Worm (Caenorhabditis elegans) whole organism, L4 larva: ENCODE data around the gene unc-96.

ENCODE experiments used
- D1046.2 ChIP-seq: fragments of 200-800 bp; sonication (Bioruptor generic); IDR thresholded peaks from 2 replicates; pipeline ENCODE4 v1.3.6; 2022; ENCODE audit warnings: missing genetic modification characterization, missing compliant biosample characterization
- F10B5.3 ChIP-seq: sonication (generic microtip); optimal IDR thresholded peaks from 2 replicates; lab custom pipeline; 2016; ENCODE audit warnings: mild to moderate bottlenecking, missing genetic modification characterization, missing compliant biosample characterization
- F37D6.2 ChIP-seq: sonication (generic microtip); optimal IDR thresholded peaks from 2 replicates; lab custom pipeline; 2016; ENCODE audit warnings: mild to moderate bottlenecking, missing genetic modification characterization, missing compliant biosample characterization
- F49E8.2 ChIP-seq: sonication (generic microtip); optimal IDR thresholded peaks from 2 replicates; lab custom pipeline; 2016; ENCODE audit warnings: missing compliant biosample characterization, mild to moderate bottlenecking, missing genetic modification characterization, borderline replicate concordance
- Y105C5A.15 ChIP-seq: fragments of 200-800 bp; sonication (Bioruptor generic); IDR thresholded peaks from 2 replicates; pipeline ENCODE4 v1.3.6; 2022; ENCODE audit warnings: missing genetic modification characterization, missing compliant biosample characterization
- Y48G9A.11 ChIP-seq: fragments of 200-800 bp; sonication (Bioruptor generic); IDR thresholded peaks from 2 replicates; pipeline ENCODE4 v1.3.6; 2022; ENCODE audit warnings: missing genetic modification reagents, missing genetic modification characterization, missing compliant biosample characterization
- aha-1 ChIP-seq: fragments of 150-350 bp; peaks from one replicate; lab custom pipeline; 2014; ENCODE audit warnings: missing biosample characterization, missing genetic modification characterization
- attf-4 ChIP-seq: sonication (generic microtip); optimal IDR thresholded peaks from 3 replicates; lab custom pipeline; 2017; ENCODE audit warnings: missing biosample characterization, missing genetic modification characterization
- ceh-20 ChIP-seq: fragments of 200-800 bp; sonication (Bioruptor generic); IDR thresholded peaks from 2 replicates; pipeline ENCODE4 v1.3.6; 2022; ENCODE audit warnings: missing genetic modification reagents, missing genetic modification characterization, missing compliant biosample characterization
- ceh-28 ChIP-seq: fragments of 150-350 bp; optimal IDR thresholded peaks from 2 replicates; lab custom pipeline; 2014; ENCODE audit warnings: missing biosample characterization, missing genetic modification reagents, missing genetic modification characterization
- ceh-44 ChIP-seq: fragments of 200-800 bp; sonication (Bioruptor generic); IDR thresholded peaks from 2 replicates; pipeline ENCODE4 v1.3.6; 2022; ENCODE audit warnings: missing genetic modification reagents, missing genetic modification characterization, missing compliant biosample characterization
- ceh-82 ChIP-seq: sonication (generic microtip); optimal IDR thresholded peaks from 2 replicates; lab custom pipeline; 2017; ENCODE audit warnings: missing biosample characterization, missing genetic modification characterization
- cey-2 ChIP-seq: sonication (generic microtip); optimal IDR thresholded peaks from 3 replicates; lab custom pipeline; 2017; ENCODE audit warnings: missing genetic modification characterization, mild to moderate bottlenecking, missing compliant biosample characterization, antibody characterized with exemption, borderline replicate concordance; ENCODE audit not compliant: insufficient read depth
- ctbp-1 ChIP-seq: fragments of 200-800 bp; sonication (Bioruptor generic); IDR thresholded peaks from 2 replicates; pipeline ENCODE4 v1.3.6; 2022; ENCODE audit warnings: missing genetic modification reagents, missing genetic modification characterization, missing compliant biosample characterization
- daf-12 ChIP-seq: fragments of 150-350 bp; optimal IDR thresholded peaks from 2 replicates; lab custom pipeline; 2014; ENCODE audit warnings: missing biosample characterization, missing genetic modification reagents, missing genetic modification characterization
- dmd-6 ChIP-seq: fragments of 200-800 bp; sonication (Bioruptor generic); IDR thresholded peaks from 2 replicates; pipeline ENCODE4 v1.3.6; 2022; ENCODE audit warnings: missing genetic modification reagents, missing genetic modification characterization, missing compliant biosample characterization
- dmd-9 ChIP-seq: fragments of 200-800 bp; sonication (Bioruptor generic); IDR thresholded peaks from 2 replicates; pipeline ENCODE4 v1.3.6; 2022; ENCODE audit warnings: missing genetic modification reagents, missing genetic modification characterization, missing compliant biosample characterization
- egl-43 ChIP-seq: fragments of 200-800 bp; sonication (Bioruptor generic); IDR thresholded peaks from 2 replicates; pipeline ENCODE4 v1.3.6; 2022; ENCODE audit warnings: missing genetic modification reagents, missing genetic modification characterization, missing compliant biosample characterization
- fkh-10 ChIP-seq: fragments of 150-350 bp; optimal IDR thresholded peaks from 2 replicates; lab custom pipeline; 2014; ENCODE audit warnings: missing biosample characterization, missing genetic modification reagents, missing genetic modification characterization
- hif-1 ChIP-seq, 2 experiments: sonication (generic microtip); optimal IDR thresholded peaks; 2 replicates each; lab custom pipeline; 2016 to 2017; ENCODE audit warnings: missing compliant biosample characterization in 2 of 2, missing genetic modification characterization in 2 of 2, missing genetic modification reagents in 2 of 2, missing genotype in 2 of 2, mild to moderate bottlenecking in 1 of 2
- hlh-11 ChIP-seq: fragments of 200-800 bp; sonication (Bioruptor generic); optimal IDR thresholded peaks from 2 replicates; lab custom pipeline; 2018; ENCODE audit warnings: mild to moderate bottlenecking, missing genetic modification characterization, missing compliant biosample characterization
- hlh-30 ChIP-seq: sonication (generic microtip); optimal IDR thresholded peaks from 2 replicates; lab custom pipeline; 2017; ENCODE audit warnings: antibody characterized with exemption, mild to moderate bottlenecking, missing genetic modification characterization, missing compliant biosample characterization; ENCODE audit not compliant: insufficient read depth
- hmg-1.1 ChIP-seq: fragments of 200-800 bp; sonication (Bioruptor generic); IDR thresholded peaks from 2 replicates; pipeline ENCODE4 v1.3.6; 2022; ENCODE audit warnings: missing genetic modification reagents, missing genetic modification characterization, missing compliant biosample characterization
- jun-1 ChIP-seq: fragments of 150-350 bp; optimal IDR thresholded peaks from 2 replicates; lab custom pipeline; 2014; ENCODE audit warnings: missing biosample characterization, missing genetic modification reagents, missing genetic modification characterization
- lim-7 ChIP-seq: fragments of 200-800 bp; sonication (Bioruptor generic); IDR thresholded peaks from 2 replicates; pipeline ENCODE4 v1.3.6; 2022; ENCODE audit warnings: missing genetic modification characterization, missing compliant biosample characterization
- lin-39 ChIP-seq: fragments of 150-350 bp; optimal IDR thresholded peaks from 2 replicates; lab custom pipeline; 2014; ENCODE audit warnings: missing biosample characterization, missing genetic modification reagents, missing genetic modification characterization
- lir-3 ChIP-seq: sonication (generic microtip); optimal IDR thresholded peaks from 2 replicates; lab custom pipeline; 2016; ENCODE audit warnings: mild to moderate bottlenecking, missing genetic modification characterization, missing compliant biosample characterization
- lsy-2 ChIP-seq, 2 experiments: fragments of 150-350 bp in 1 of 2; sonication (generic microtip) in 1 of 2; optimal IDR thresholded peaks; 2 replicates each; lab custom pipeline; 2014 to 2017; ENCODE audit warnings: missing biosample characterization in 2 of 2, missing genetic modification characterization in 2 of 2
- mdl-1 ChIP-seq, 2 experiments: fragments of 150-350 bp in 1 of 2; sonication (generic microtip) in 1 of 2; optimal IDR thresholded peaks; 2 replicates each; lab custom pipeline; 2014 to 2017; ENCODE audit warnings: missing biosample characterization in 2 of 2, missing genetic modification characterization in 2 of 2
- mep-1 ChIP-seq: fragments of 150-350 bp; sonication (generic microtip); optimal IDR thresholded peaks from 3 replicates; lab custom pipeline; 2014; ENCODE audit warnings: missing biosample characterization, missing genetic modification characterization
- nhr-10 ChIP-seq: fragments of 150-350 bp; optimal IDR thresholded peaks from 2 replicates; lab custom pipeline; 2014; ENCODE audit warnings: missing biosample characterization, missing genetic modification characterization
- nhr-102 ChIP-seq: sonication (generic microtip); optimal IDR thresholded peaks from 2 replicates; lab custom pipeline; 2016; ENCODE audit warnings: mild to moderate bottlenecking, missing genetic modification characterization, moderate library complexity, missing compliant biosample characterization
- nhr-25 ChIP-seq: sonication (generic microtip); optimal IDR thresholded peaks from 2 replicates; lab custom pipeline; 2017; ENCODE audit warnings: missing genetic modification characterization, mild to moderate bottlenecking, missing compliant biosample characterization, antibody characterized with exemption, moderate library complexity, borderline replicate concordance; ENCODE audit not compliant: insufficient read depth
- nhr-28 ChIP-seq: fragments of 150-350 bp; optimal IDR thresholded peaks from 2 replicates; lab custom pipeline; 2014; ENCODE audit warnings: missing biosample characterization, missing genetic modification characterization
- nhr-41 ChIP-seq: fragments of 200-800 bp; sonication (Bioruptor generic); IDR thresholded peaks from 2 replicates; pipeline ENCODE4 v1.3.6; 2022; ENCODE audit warnings: missing genetic modification reagents, missing genetic modification characterization, missing compliant biosample characterization
- nhr-76 ChIP-seq: fragments of 150-350 bp; optimal IDR thresholded peaks from 2 replicates; lab custom pipeline; 2014; ENCODE audit warnings: missing biosample characterization, missing genetic modification characterization
- pqm-1 ChIP-seq: sonication (generic microtip); optimal IDR thresholded peaks from 2 replicates; lab custom pipeline; 2017; ENCODE audit warnings: missing biosample characterization, missing genetic modification characterization
- rbr-2 ChIP-seq: sonication (generic microtip); optimal IDR thresholded peaks from 2 replicates; lab custom pipeline; 2016; ENCODE audit warnings: missing genotype, missing genetic modification characterization, missing compliant biosample characterization
- sdz-12 ChIP-seq: fragments of 200-800 bp; sonication (Bioruptor generic); optimal IDR thresholded peaks from 2 replicates; lab custom pipeline; 2018; ENCODE audit warnings: mild to moderate bottlenecking, missing genetic modification characterization, missing compliant biosample characterization
- set-16 ChIP-seq: fragments of 200-800 bp; sonication (Bioruptor generic); IDR thresholded peaks from 2 replicates; pipeline ENCODE4 v1.3.6; 2022; ENCODE audit warnings: missing genetic modification reagents, missing genetic modification characterization, missing compliant biosample characterization
- spr-3 ChIP-seq: fragments of 200-800 bp; sonication (Bioruptor generic); optimal IDR thresholded peaks from 2 replicates; lab custom pipeline; 2018; ENCODE audit warnings: mild to moderate bottlenecking, missing genetic modification characterization, missing compliant biosample characterization
- tra-1 ChIP-seq: fragments of 200-800 bp; sonication (Bioruptor generic); IDR thresholded peaks from 2 replicates; pipeline ENCODE4 v1.3.6; 2022; ENCODE audit warnings: missing genetic modification reagents, missing genetic modification characterization, missing compliant biosample characterization
- unc-39 ChIP-seq: sonication (generic microtip); optimal IDR thresholded peaks from 2 replicates; lab custom pipeline; 2017; ENCODE audit warnings: missing biosample characterization, missing genetic modification characterization
- unc-62 ChIP-seq, 3 experiments: fragments of 150-350 bp in 1 of 3; sonication (generic microtip); optimal IDR thresholded peaks in 2 of 3; peaks in 1 of 3; 1 replicate in 1 of 3; 2 replicates in 2 of 3; lab custom pipeline; 2014 to 2017; ENCODE audit warnings: missing biosample characterization in 3 of 3, missing genetic modification characterization in 3 of 3, missing genetic modification reagents in 3 of 3, missing genotype in 1 of 3
- vab-7 ChIP-seq: fragments of 200-800 bp; sonication (Bioruptor generic); IDR thresholded peaks from 2 replicates; pipeline ENCODE4 v1.3.6; 2022; ENCODE audit warnings: missing genetic modification reagents, missing genetic modification characterization, missing compliant biosample characterization
- zag-1 ChIP-seq: fragments of 150-350 bp; optimal IDR thresholded peaks from 2 replicates; lab custom pipeline; 2014; ENCODE audit warnings: missing biosample characterization, missing genetic modification characterization
- zip-2 ChIP-seq: fragments of 150-350 bp; optimal IDR thresholded peaks from 2 replicates; lab custom pipeline; 2014; ENCODE audit warnings: missing biosample characterization, missing genetic modification characterization
- ztf-7 ChIP-seq: fragments of 150-350 bp; optimal IDR thresholded peaks from 2 replicates; lab custom pipeline; 2014; ENCODE audit warnings: missing biosample characterization, missing genetic modification characterization

The unc-96 gene

DNA sequence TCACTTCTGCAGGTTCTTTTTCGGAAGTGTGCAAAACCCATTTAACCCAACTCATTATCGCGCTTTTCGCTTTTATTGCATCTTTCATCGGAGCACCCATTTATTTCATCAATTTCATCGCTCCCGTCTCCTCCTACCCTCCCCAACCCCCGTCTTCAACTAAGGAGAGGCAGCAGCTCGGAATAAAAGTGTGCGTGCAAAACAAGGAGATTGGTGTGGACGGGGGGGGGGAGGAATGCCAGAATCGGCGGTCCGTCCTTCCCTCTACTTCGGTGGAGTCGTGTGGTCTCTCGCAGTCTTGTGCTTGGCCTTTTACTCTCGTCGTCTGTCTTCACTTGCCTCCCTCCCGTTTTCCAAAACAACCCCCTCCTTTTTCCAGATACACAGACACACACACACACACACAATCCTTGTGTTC lies 19.7 kb downstream of the unc-96 start:
- TF ChIP-seq rbr-2 (peak; percentile 69), hmg-1.1 (GFP tag; lab: Robert Waterston, UW) (peak; percentile 81), hif-1 (tag; optimal IDR thresholded peaks at IDR 0.05; lab: Kevin White, UChicago) (peak in 1 of 2 experiments; percentile 88), sdz-12 (GFP tag; lab: Kevin White, UChicago) (no peak), spr-3 (GFP tag; lab: Kevin White, UChicago) (no peak), set-16 (GFP tag; lab: Robert Waterston, UW) (peak; percentile 82), ztf-7 (tag; lab: Kevin White, UChicago) (no peak), dmd-6 (GFP tag; lab: Robert Waterston, UW) (peak; percentile 25; the same call in 1 of the 2 replicates), vab-7 (GFP tag; lab: Robert Waterston, UW) (peak; percentile 17; the same call in 1 of the 2 replicates), hlh-11 (tag; lab: Kevin White, UChicago) (peak; percentile 2), ctbp-1 (GFP tag; lab: Robert Waterston, UW) (0 out of 2 replicates have a peak, but pooled peaks have one; percentile 52), Y48G9A.11 (GFP tag; lab: Robert Waterston, UW) (no peak), D1046.2 (GFP tag; lab: Robert Waterston, UW) (no peak), hlh-30 (tag; lab: Kevin White, UChicago) (peak; percentile 79), F37D6.2 (tag; lab: Kevin White, UChicago) (peak; percentile 36), aha-1 (tag; lab: Kevin White, UChicago) (peak; percentile 88), mep-1 (tag; lab: Kevin White, UChicago) (peak; percentile 55), ceh-20 (0 out of 2 replicates have a peak, but pooled peaks have one; percentile 63), zag-1 (tag; lab: Kevin White, UChicago) (no peak), daf-12 (tag; lab: Kevin White, UChicago) (no peak), ceh-44 (GFP tag; lab: Robert Waterston, UW) (0 out of 2 replicates have a peak, but pooled peaks have one; percentile 4), mdl-1 (tag; optimal IDR thresholded peaks at IDR 0.05; lab: Kevin White, UChicago) (peak in 1 of 2 experiments; percentile 42), fkh-10 (peak; percentile 84), egl-43 (GFP tag; lab: Robert Waterston, UW) (peak; percentile 68), lsy-2 (tag; optimal IDR thresholded peaks at IDR 0.05; lab: Kevin White, UChicago) (peak in 1 of 2 experiments; percentile 32), nhr-25 (tag; lab: Kevin White, UChicago) (no peak)
- TF ChIP-seq, all 104 proteins: peak for 18

- TF ChIP-seq hlh-11 (tag; lab: Kevin White, UChicago) (peak; percentile 44), nhr-28 (tag; lab: Kevin White, UChicago) (peak; percentile 90), nhr-76 (tag; lab: Kevin White, UChicago) (no peak), jun-1 (tag; lab: Kevin White, UChicago) (no peak), nhr-41 (GFP tag; lab: Robert Waterston, UW) (no peak), tra-1 (GFP tag; lab: Robert Waterston, UW) (no peak), dmd-9 (no peak), hif-1 (tag; optimal IDR thresholded peaks at IDR 0.05; lab: Kevin White, UChicago) (no peak), zip-2 (tag; lab: Kevin White, UChicago) (no peak), Y105C5A.15 (GFP tag; lab: Robert Waterston, UW) (no peak), F10B5.3 (tag; lab: Kevin White, UChicago) (no peak), Y48G9A.11 (GFP tag; lab: Robert Waterston, UW) (no peak), nhr-102 (peak; percentile 28), cey-2 (no peak), pqm-1 (peak; percentile 5), lin-39 (tag; lab: Kevin White, UChicago) (no peak), nhr-10 (tag; lab: Kevin White, UChicago) (no peak), F49E8.2 (tag; lab: Kevin White, UChicago) (no peak), D1046.2 (GFP tag; lab: Robert Waterston, UW) (no peak), ceh-28 (tag; lab: Kevin White, UChicago) (no peak), mep-1 (tag; lab: Kevin White, UChicago) (peak; percentile 1), lim-7 (no peak), mdl-1 (tag; optimal IDR thresholded peaks at IDR 0.05; lab: Kevin White, UChicago) (peak in 1 of 2 experiments; percentile 35), daf-12 (tag; lab: Kevin White, UChicago) (no peak), attf-4 (tag; lab: Kevin White, UChicago) (no peak), unc-62 (GFP tag; optimal IDR thresholded peaks at IDR 0.05 in 1 of 2; lab: Kevin White, UChicago) (peak in 1 of 2 experiments; percentile 94), unc-62 (tag; optimal IDR thresholded peaks at IDR 0.05; lab: Kevin White, UChicago) (no peak), nhr-25 (tag; lab: Kevin White, UChicago) (no peak), lir-3 (tag; lab: Kevin White, UChicago) (no peak), unc-39 (tag; lab: Kevin White, UChicago) (no peak), ceh-82 (tag; lab: Kevin White, UChicago) (no peak)
Measured at ce11 chrX:600671-601070, 20.4 kb downstream of the unc-96 start.
